Fruit fly (Drosophila melanogaster) whole organism, embryonic: Measurements from ENCODE around the gene Vm26Ac.
A peak's percentile ranks its signal among the peaks of the same experiment; 100 is the strongest.

Experiments used
- Aef1 ChIP-seq: fragments of 200-800 bp; sonication (Bioruptor generic); IDR thresholded peaks from 3 replicates; pipeline ENCODE4 v1.3.6; 2022; ENCODE audit warnings: missing biosample characterization, missing genetic modification characterization
- Awh ChIP-seq: fragments of 200-800 bp; sonication (Bioruptor generic); IDR thresholded peaks from 2 replicates; pipeline ENCODE4, ENCODE4 v1.3.6; 2022; ENCODE audit warnings: missing biosample characterization, missing genetic modification characterization
- B-H1 ChIP-seq: fragments of 200-800 bp; sonication (Bioruptor generic); IDR thresholded peaks from 3 replicates; pipeline ENCODE4 v1.3.6; 2022; ENCODE audit warnings: missing biosample characterization, missing genetic modification characterization
- Blimp-1 ChIP-seq: fragments of 200-800 bp; sonication (Bioruptor generic); optimal IDR thresholded peaks from 3 replicates; lab custom pipeline; 2018; ENCODE audit warnings: missing biosample characterization, missing genetic modification characterization, mild to moderate bottlenecking, moderate library complexity, missing genetic modification reagents
- Bteb2 ChIP-seq: fragments of 200-800 bp; sonication (Bioruptor generic); optimal IDR thresholded peaks from 2 replicates; lab custom pipeline; 2016; ENCODE audit warnings: missing biosample characterization, missing genetic modification characterization
- CG10979 ChIP-seq: fragments of 200-800 bp; sonication (Bioruptor generic); optimal IDR thresholded peaks from 2 replicates; lab custom pipeline; 2018; ENCODE audit warnings: missing biosample characterization, mild to moderate bottlenecking, missing genetic modification characterization, moderate library complexity
- CG11247 ChIP-seq: fragments of 200-800 bp; sonication (Bioruptor generic); IDR thresholded peaks from 2 replicates; pipeline ENCODE4 v1.3.6; 2022; ENCODE audit warnings: missing biosample characterization, missing genetic modification characterization
- CG12236 ChIP-seq: fragments of 200-800 bp; sonication (Bioruptor generic); optimal IDR thresholded peaks from 2 replicates; lab custom pipeline; 2016; ENCODE audit warnings: missing biosample characterization, missing genetic modification characterization
- CG13123 ChIP-seq: fragments of 200-800 bp; sonication (Bioruptor generic); optimal IDR thresholded peaks from 2 replicates; lab custom pipeline; 2016; ENCODE audit warnings: missing biosample characterization, missing genetic modification characterization
- CG13287 ChIP-seq: fragments of 200-800 bp; sonication (Bioruptor generic); IDR thresholded peaks from 2 replicates; pipeline ENCODE4 v1.3.6; 2022; ENCODE audit warnings: missing biosample characterization, missing genetic modification characterization; ENCODE audit not compliant: partially characterized antibody
- CG14441 ChIP-seq: fragments of 200-800 bp; sonication (Bioruptor generic); IDR thresholded peaks from 2 replicates; pipeline ENCODE4 v1.3.6; 2022; ENCODE audit warnings: missing biosample characterization, missing genetic modification characterization
- CG16813 ChIP-seq: fragments of 200-800 bp; sonication (Bioruptor generic); IDR thresholded peaks from 3 replicates; pipeline ENCODE4 v1.3.6; 2022; ENCODE audit warnings: missing biosample characterization, missing genetic modification characterization; ENCODE audit not compliant: partially characterized antibody
- CG16815 ChIP-seq: fragments of 200-800 bp; sonication (Bioruptor generic); optimal IDR thresholded peaks from 3 replicates; lab custom pipeline; 2017; ENCODE audit warnings: missing biosample characterization, mild to moderate bottlenecking, missing genetic modification characterization
- CG31224 ChIP-seq: fragments of 200-800 bp; sonication (Bioruptor generic); IDR thresholded peaks from 2 replicates; pipeline ENCODE4 v1.3.6; 2022; ENCODE audit warnings: missing biosample characterization, missing genetic modification characterization
- CG31388 ChIP-seq: fragments of 200-800 bp; sonication (Bioruptor generic); optimal IDR thresholded peaks from 2 replicates; lab custom pipeline; 2016; ENCODE audit warnings: missing biosample characterization, missing genetic modification characterization
- CG33557 ChIP-seq: fragments of 200-800 bp; sonication (Bioruptor generic); optimal IDR thresholded peaks from 2 replicates; lab custom pipeline; 2019; ENCODE audit warnings: missing biosample characterization, mild to moderate bottlenecking, missing genetic modification characterization, moderate library complexity
- CG43689 ChIP-seq: fragments of 200-800 bp; sonication (Bioruptor generic); IDR thresholded peaks from 2 replicates; pipeline ENCODE4 v1.3.6; 2022; ENCODE audit warnings: missing biosample characterization, missing genetic modification characterization
- CG5180 ChIP-seq: fragments of 200-800 bp; sonication (Bioruptor generic); optimal IDR thresholded peaks from 3 replicates; lab custom pipeline; 2017; ENCODE audit warnings: missing biosample characterization, missing genetic modification characterization, mild to moderate bottlenecking, moderate library complexity, missing genetic modification reagents
- CG5953 ChIP-seq: fragments of 200-800 bp; sonication (Bioruptor generic); IDR thresholded peaks from 2 replicates; pipeline ENCODE4 v1.3.6; 2022; ENCODE audit warnings: missing biosample characterization, missing genetic modification characterization
- CG6254 ChIP-seq: fragments of 200-800 bp; sonication (Bioruptor generic); optimal IDR thresholded peaks from 3 replicates; lab custom pipeline; 2017; ENCODE audit warnings: mild to moderate bottlenecking, missing biosample characterization, missing genetic modification reagents, missing genetic modification characterization
- CG6683 ChIP-seq: fragments of 200-800 bp; sonication (Bioruptor generic); optimal IDR thresholded peaks from 2 replicates; lab custom pipeline; 2017; ENCODE audit warnings: missing biosample characterization, mild to moderate bottlenecking, missing genetic modification characterization, missing genetic modification reagents
- CG7271 ChIP-seq: fragments of 200-800 bp; sonication (Bioruptor generic); optimal IDR thresholded peaks from 2 replicates; lab custom pipeline; 2018; ENCODE audit warnings: missing biosample characterization, mild to moderate bottlenecking, missing genetic modification characterization, moderate library complexity
- CG7963 ChIP-seq: fragments of 200-800 bp; sonication (Bioruptor generic); IDR thresholded peaks from 3 replicates; pipeline ENCODE4 v1.3.6; 2022; ENCODE audit warnings: missing biosample characterization, missing genetic modification characterization; ENCODE audit not compliant: partially characterized antibody
- CTCF ChIP-seq: fragments of 200-800 bp; sonication (Bioruptor generic); optimal IDR thresholded peaks from 2 replicates; lab custom pipeline; 2017; ENCODE audit warnings: missing biosample characterization, mild to moderate bottlenecking, missing genetic modification characterization, moderate library complexity
- Dfd ChIP-seq, 2 experiments: fragments of >200 bp; optimal IDR thresholded peaks; 2 replicates each; lab custom pipeline; 2017; ENCODE audit warnings: missing biosample characterization in 2 of 2, missing genetic modification characterization in 2 of 2
- ERR ChIP-seq: fragments of 200-800 bp; sonication (Bioruptor generic); optimal IDR thresholded peaks from 2 replicates; lab custom pipeline; 2016; ENCODE audit warnings: missing biosample characterization, missing genetic modification characterization
- H15 ChIP-seq: fragments of 200-800 bp; sonication (Bioruptor generic); IDR thresholded peaks from 3 replicates; pipeline ENCODE4 v1.3.6; 2022; ENCODE audit warnings: missing biosample characterization, missing genetic modification characterization
- HLH3B ChIP-seq: fragments of 200-800 bp; sonication (Bioruptor generic); IDR thresholded peaks from 2 replicates; pipeline ENCODE4 v1.3.6; 2022; ENCODE audit warnings: missing biosample characterization, missing genetic modification characterization
- Hey ChIP-seq: fragments of 200-800 bp; sonication (Bioruptor generic); optimal IDR thresholded peaks from 3 replicates; lab custom pipeline; 2018; ENCODE audit warnings: missing biosample characterization, mild to moderate bottlenecking, missing genetic modification characterization
- Hr3 ChIP-seq: fragments of 200-800 bp; sonication (Bioruptor generic); optimal IDR thresholded peaks from 3 replicates; lab custom pipeline; 2016; ENCODE audit warnings: missing biosample characterization, missing genetic modification characterization
- NC2α ChIP-seq: fragments of 200-800 bp; sonication (Bioruptor generic); optimal IDR thresholded peaks from 2 replicates; lab custom pipeline; 2016; ENCODE audit warnings: missing biosample characterization, missing genetic modification characterization
- Oli ChIP-seq: fragments of 200-800 bp; sonication (Bioruptor generic); optimal IDR thresholded peaks from 2 replicates; lab custom pipeline; 2018; ENCODE audit warnings: missing biosample characterization, mild to moderate bottlenecking, missing genetic modification characterization, moderate library complexity
- Ravus ChIP-seq: fragments of 200-800 bp; sonication (Bioruptor generic); IDR thresholded peaks from 2 replicates; pipeline ENCODE4 v1.3.6; 2022; ENCODE audit warnings: missing biosample characterization, missing genetic modification characterization
- Rx ChIP-seq: fragments of 200-800 bp; sonication (Bioruptor generic); IDR thresholded peaks from 2 replicates; pipeline ENCODE4 v1.3.6; 2022; ENCODE audit warnings: missing biosample characterization, missing genetic modification characterization
- Spps ChIP-seq: fragments of 200-800 bp; sonication (Bioruptor generic); optimal IDR thresholded peaks from 2 replicates; lab custom pipeline; 2018; ENCODE audit warnings: missing biosample characterization, mild to moderate bottlenecking, missing genetic modification characterization
- bab2 ChIP-seq: fragments of 200-800 bp; sonication (Bioruptor generic); optimal IDR thresholded peaks from 2 replicates; lab custom pipeline; 2016; ENCODE audit warnings: missing biosample characterization, missing genetic modification characterization
- chinmo ChIP-seq: fragments of 200-800 bp; sonication (Bioruptor generic); IDR thresholded peaks from 4 replicates; pipeline ENCODE4 v1.3.6; 2022; ENCODE audit warnings: missing biosample characterization, missing genetic modification characterization; ENCODE audit not compliant: partially characterized antibody
- crc ChIP-seq: fragments of 200-800 bp; sonication (Bioruptor generic); optimal IDR thresholded peaks from 2 replicates; lab custom pipeline; 2016; ENCODE audit warnings: missing biosample characterization, missing genetic modification characterization
- hb ChIP-seq: fragments of 200-800 bp; sonication (Bioruptor generic); IDR thresholded peaks from 3 replicates; pipeline ENCODE4 v1.3.6; 2022; ENCODE audit warnings: missing biosample characterization, missing genetic modification characterization; ENCODE audit not compliant: partially characterized antibody
- lilli ChIP-seq: fragments of 200-800 bp; sonication (Bioruptor generic); optimal IDR thresholded peaks from 3 replicates; lab custom pipeline; 2016; ENCODE audit warnings: missing biosample characterization, missing genetic modification characterization
- mam ChIP-seq: fragments of 200-800 bp; sonication (Bioruptor generic); optimal IDR thresholded peaks from 3 replicates; lab custom pipeline; 2016; ENCODE audit warnings: missing biosample characterization, missing genetic modification characterization
- nom ChIP-seq: fragments of 200-800 bp; sonication (Bioruptor generic); optimal IDR thresholded peaks from 2 replicates; lab custom pipeline; 2017; ENCODE audit warnings: missing biosample characterization, missing genetic modification characterization, mild to moderate bottlenecking, moderate library complexity, missing genetic modification reagents
- odd ChIP-seq: fragments of 200-800 bp; sonication (Bioruptor generic); optimal IDR thresholded peaks from 2 replicates; lab custom pipeline; 2017; ENCODE audit warnings: missing biosample characterization, mild to moderate bottlenecking, missing genetic modification characterization
- phol ChIP-seq: fragments of 200-800 bp; sonication (Bioruptor generic); optimal IDR thresholded peaks from 3 replicates; lab custom pipeline; 2018; ENCODE audit warnings: missing biosample characterization, mild to moderate bottlenecking, missing genetic modification characterization, moderate library complexity
- repo ChIP-seq: fragments of 200-800 bp; sonication (Bioruptor generic); optimal IDR thresholded peaks from 2 replicates; lab custom pipeline; 2016; ENCODE audit warnings: missing biosample characterization, missing genetic modification characterization
- salm ChIP-seq: fragments of 200-800 bp; sonication (Bioruptor generic); optimal IDR thresholded peaks from 2 replicates; lab custom pipeline; 2018; ENCODE audit warnings: missing biosample characterization, mild to moderate bottlenecking, missing genetic modification characterization
- so ChIP-seq: fragments of 200-800 bp; sonication (Bioruptor generic); IDR thresholded peaks from 3 replicates; pipeline ENCODE4 v1.3.6; 2022; ENCODE audit warnings: missing biosample characterization, missing genetic modification characterization
- stwl ChIP-seq: fragments of 200-800 bp; sonication (Bioruptor generic); optimal IDR thresholded peaks from 3 replicates; lab custom pipeline; 2018; ENCODE audit warnings: missing biosample characterization, mild to moderate bottlenecking, missing genetic modification characterization, moderate library complexity
- tin ChIP-seq: fragments of 200-800 bp; sonication (Bioruptor generic); optimal IDR thresholded peaks from 3 replicates; lab custom pipeline; 2016; ENCODE audit warnings: missing biosample characterization, missing genetic modification characterization
- twi ChIP-seq: fragments of 200-800 bp; optimal IDR thresholded peaks from 2 replicates; lab custom pipeline; 2019; ENCODE audit warnings: missing biosample characterization, mild to moderate bottlenecking, missing genetic modification characterization, moderate library complexity

Gene Vm26Ac

dm6 chr2L:5948775-5949526 lies 9.5 kb downstream of the Vm26Ac start, which contains the start of gene CG9044 (continued):
- TF ChIP-seq Oli (tag; lab: Kevin White, UChicago): no peak
- no peak for TF ChIP-seq Spps (tag; lab: Kevin White, UChicago)
- no peak for TF ChIP-seq CG5953 (GFP tag; lab: Robert Waterston, UW)
- no peak for TF ChIP-seq CG43689 (GFP tag; lab: Robert Waterston, UW)
- no peak for TF ChIP-seq nom (GFP tag; lab: Kevin White, UChicago)
- peak; percentile 76 for TF ChIP-seq mam (GFP tag; lab: Kevin White, UChicago)
- peak; percentile 89 for TF ChIP-seq hb (GFP tag; lab: Robert Waterston, UW)
- peak; percentile 48 for TF ChIP-seq NC2α (GFP tag; lab: Kevin White, UChicago)
- TF ChIP-seq Dfd (GFP tag; optimal IDR thresholded peaks at IDR 0.05; lab: Kevin White, UChicago): no peak
- peak; percentile 68 for TF ChIP-seq Hr3 (GFP tag; lab: Kevin White, UChicago)
- no peak for TF ChIP-seq Awh (GFP tag; lab: Robert Waterston, UW)
- TF ChIP-seq chinmo (GFP tag; lab: Robert Waterston, UW): peak; percentile 81; the same call in 2 of the 4 replicates
- TF ChIP-seq Rx (GFP tag; lab: Robert Waterston, UW): no peak
- no peak for TF ChIP-seq crc (GFP tag; lab: Kevin White, UChicago)
- no peak for TF ChIP-seq CG6254
- TF ChIP-seq Aef1 (GFP tag; lab: Robert Waterston, UW): peak; percentile 22; the same call in 2 of the 3 replicates
- no peak for TF ChIP-seq H15 (GFP tag; lab: Robert Waterston, UW)
- TF ChIP-seq tin (GFP tag; lab: Kevin White, UChicago): peak; percentile 36
- TF ChIP-seq CG7271: no peak
- TF ChIP-seq twi: no peak
- TF ChIP-seq CG11247 (GFP tag; lab: Robert Waterston, UW): 0 out of 2 replicates have a peak, but pooled peaks have one; percentile 43
- TF ChIP-seq stwl (tag; lab: Kevin White, UChicago): peak; percentile 20
- TF ChIP-seq CG14441: 0 out of 2 replicates have a peak, but pooled peaks have one; percentile 24
- peak; percentile 11 for TF ChIP-seq CG13123 (GFP tag; lab: Kevin White, UChicago)
- TF ChIP-seq lilli (GFP tag; lab: Kevin White, UChicago): peak; percentile 79
- TF ChIP-seq odd (GFP tag; lab: Kevin White, UChicago): no peak
- TF ChIP-seq CG31224 (GFP tag; lab: Robert Waterston, UW): 0 out of 2 replicates have a peak, but pooled peaks have one; percentile 21
- no peak for TF ChIP-seq CG5180 (GFP tag; lab: Kevin White, UChicago)
- TF ChIP-seq CG13287 (GFP tag; lab: Robert Waterston, UW): peak; percentile 91
- no peak for TF ChIP-seq CG12236 (GFP tag; lab: Kevin White, UChicago)
- TF ChIP-seq salm (tag; lab: Kevin White, UChicago): no peak
- TF ChIP-seq CG10979: peak; percentile 21
- TF ChIP-seq CTCF (GFP tag; lab: Kevin White, UChicago): peak; percentile 94
- TF ChIP-seq B-H1 (GFP tag; lab: Robert Waterston, UW): no peak; the same call in 2 of the 3 replicates
- TF ChIP-seq CG16815 (GFP tag; lab: Kevin White, UChicago): peak; percentile 21
- TF ChIP-seq CG6683 (GFP tag; lab: Kevin White, UChicago): no peak
- no peak for TF ChIP-seq Hey (tag; lab: Kevin White, UChicago)
- TF ChIP-seq Bteb2: peak; percentile 57
- TF ChIP-seq ERR (GFP tag; lab: Kevin White, UChicago): no peak
- TF ChIP-seq phol (tag; lab: Kevin White, UChicago): peak; percentile 78
- no peak for TF ChIP-seq CG31388 (GFP tag; lab: Kevin White, UChicago)
- no peak for TF ChIP-seq Ravus (GFP tag; lab: Robert Waterston, UW)
- 0 out of 3 replicates have a peak, but pooled peaks have one; percentile 31 for TF ChIP-seq so
- peak; percentile 67 for TF ChIP-seq bab2 (GFP tag; lab: Kevin White, UChicago)
- TF ChIP-seq CG16813 (GFP tag; lab: Robert Waterston, UW): peak; percentile 96
- no peak for TF ChIP-seq Blimp-1 (GFP tag; lab: Kevin White, UChicago)
- TF ChIP-seq repo (GFP tag; lab: Kevin White, UChicago): peak; percentile 10
- peak; percentile 80 for TF ChIP-seq CG7963 (GFP tag; lab: Robert Waterston, UW)
- peak; percentile 7 for TF ChIP-seq CG33557 (GFP tag; lab: Kevin White, UChicago)
- TF ChIP-seq HLH3B (GFP tag; lab: Robert Waterston, UW): no peak
